Fruit fly (Drosophila melanogaster): Measurements from ENCODE around the gene wake.

Gene wake

dm6 chr3R:22590668-22591275 lies 48.8 kb upstream of the wake start (continued):
- no peak for TF ChIP-seq Dll (GFP tag; IDR thresholded peaks at IDR 0.05; ENCODE audit: partially characterized antibody)
- TF ChIP-seq Abd-B (GFP tag; optimal IDR thresholded peaks at IDR 0.05) = peak; percentile 64
- peak; percentile 13 for TF ChIP-seq en (GFP tag; optimal IDR thresholded peaks at IDR 0.05)
- no peak for TF ChIP-seq gt (GFP tag; IDR thresholded peaks at IDR 0.05)
- peak; percentile 22 for TF ChIP-seq trh (GFP tag; optimal IDR thresholded peaks at IDR 0.05)
- no peak for TF ChIP-seq CG8281 (tag; optimal IDR thresholded peaks at IDR 0.05)
- TF ChIP-seq Hand (GFP tag; optimal IDR thresholded peaks at IDR 0.05) = no peak
- peak; percentile 12 for TF ChIP-seq Meics (GFP tag; optimal IDR thresholded peaks at IDR 0.05)
- peak; percentile 28 for TF ChIP-seq Mad (GFP tag; optimal IDR thresholded peaks at IDR 0.05)
- no peak for TF ChIP-seq Ravus (GFP tag; IDR thresholded peaks at IDR 0.05)
- peak; percentile 72 for TF ChIP-seq tio (GFP tag; optimal IDR thresholded peaks at IDR 0.05)
- no peak for TF ChIP-seq CG18011 (GFP tag; optimal IDR thresholded peaks at IDR 0.05)
- TF ChIP-seq luna (GFP tag; optimal IDR thresholded peaks at IDR 0.05) = no peak
- peak; percentile 5 for TF ChIP-seq HHEX (GFP tag; optimal IDR thresholded peaks at IDR 0.05)
- TF ChIP-seq NC2α (GFP tag; optimal IDR thresholded peaks at IDR 0.05) = peak; percentile 56
- no peak for TF ChIP-seq CG3838 (GFP tag; optimal IDR thresholded peaks at IDR 0.05)
- TF ChIP-seq cad (GFP tag; optimal IDR thresholded peaks at IDR 0.05) = no peak
- TF ChIP-seq Drgx (GFP tag; IDR thresholded peaks at IDR 0.05) = peak; percentile 62; the same call in 1 of the 2 replicates
- peak; percentile 19 for TF ChIP-seq CG7786 (GFP tag; optimal IDR thresholded peaks at IDR 0.05)
- TF ChIP-seq Six4 (GFP tag; optimal IDR thresholded peaks at IDR 0.05) = peak; percentile 51
- peak; percentile 20 for TF ChIP-seq mam (GFP tag; optimal IDR thresholded peaks at IDR 0.05)
- TF ChIP-seq CG9876 (GFP tag; optimal IDR thresholded peaks at IDR 0.05) = no peak
- TF ChIP-seq yki (optimal IDR thresholded peaks at IDR 0.05) = no peak
- no peak for TF ChIP-seq psq (GFP tag; optimal IDR thresholded peaks at IDR 0.05)
- TF ChIP-seq grn (GFP tag; optimal IDR thresholded peaks at IDR 0.05) = peak; percentile 31
- peak; percentile 51 for TF ChIP-seq CG18619 (GFP tag; optimal IDR thresholded peaks at IDR 0.05)
- peak; percentile 25 for TF ChIP-seq kay (GFP tag; optimal IDR thresholded peaks at IDR 0.05)
- peak; percentile 16 to 27 for TF ChIP-seq dpn (GFP tag; optimal IDR thresholded peaks at IDR 0.05)
- peak; percentile 40; the same call in 1 of the 2 replicates for TF ChIP-seq CG4360 (GFP tag; IDR thresholded peaks at IDR 0.05)
- no peak for TF ChIP-seq D (optimal IDR thresholded peaks at IDR 0.05)
- TF ChIP-seq D (GFP tag; optimal IDR thresholded peaks at IDR 0.05) = peak; percentile 81
- no peak for TF ChIP-seq Fer1 (GFP tag; optimal IDR thresholded peaks at IDR 0.05)
- TF ChIP-seq maf-S (GFP tag; optimal IDR thresholded peaks at IDR 0.05) = peak; percentile 1
- peak; percentile 79 for TF ChIP-seq fd96Cb (tag; optimal IDR thresholded peaks at IDR 0.05)
- no peak; the same call in 1 of the 2 replicates for TF ChIP-seq crol (GFP tag; IDR thresholded peaks at IDR 0.05)
- TF ChIP-seq D19A (tag; optimal IDR thresholded peaks at IDR 0.05) = peak; percentile 73
- peak; percentile 57 for TF ChIP-seq CG30431 (GFP tag; optimal IDR thresholded peaks at IDR 0.05)
- no peak for TF ChIP-seq Lim3 (GFP tag; IDR thresholded peaks at IDR 0.05)
- TF ChIP-seq CG13287 (GFP tag; IDR thresholded peaks at IDR 0.05; ENCODE audit: partially characterized antibody) = no peak
- TF ChIP-seq dati (GFP tag; IDR thresholded peaks at IDR 0.05) = no peak
- TF ChIP-seq fd102C (GFP tag; optimal IDR thresholded peaks at IDR 0.05) = peak; percentile 17
- no peak for TF ChIP-seq mld (GFP tag; IDR thresholded peaks at IDR 0.05; ENCODE audit: partially characterized antibody)
- TF ChIP-seq CG9437 (GFP tag; optimal IDR thresholded peaks at IDR 0.05) = peak; percentile 70
- TF ChIP-seq CG33557 (GFP tag; optimal IDR thresholded peaks at IDR 0.05) = peak; percentile 74
- peak; percentile 69 for TF ChIP-seq CG6254 (GFP tag; optimal IDR thresholded peaks at IDR 0.05)
- TF ChIP-seq eyg (GFP tag; optimal IDR thresholded peaks at IDR 0.05) = no peak
- TF ChIP-seq CG10959 (GFP tag; IDR thresholded peaks at IDR 0.05) = peak; percentile 47; the same call in 1 of the 2 replicates
- peak; percentile 17 for TF ChIP-seq Ets97D (GFP tag; optimal IDR thresholded peaks at IDR 0.05)
- no peak for TF ChIP-seq CHES-1-like (GFP tag; optimal IDR thresholded peaks at IDR 0.05)
- peak; percentile 72 for TF ChIP-seq Hr3 (GFP tag; optimal IDR thresholded peaks at IDR 0.05)
- TF ChIP-seq Hmx (GFP tag; optimal IDR thresholded peaks at IDR 0.05) = no peak
